Fruit fly (Drosophila melanogaster) whole organism, embryonic: Measurements from ENCODE around the gene CG3635.
A peak's percentile ranks its signal among the peaks of the same experiment; 100 is the strongest.

Experiments
- CG10274 ChIP-seq: fragments of 200-800 bp; sonication (Bioruptor generic); optimal IDR thresholded peaks from 3 replicates; lab custom pipeline; 2017; ENCODE audit warnings: missing biosample characterization, mild to moderate bottlenecking, missing genetic modification characterization
- CG10321 ChIP-seq: fragments of 200-800 bp; sonication (Bioruptor generic); IDR thresholded peaks from 2 replicates; pipeline ENCODE4 v1.3.6; 2022; ENCODE audit warnings: missing biosample characterization, missing genetic modification characterization
- CG10431 ChIP-seq: fragments of 200-800 bp; sonication (Bioruptor generic); optimal IDR thresholded peaks from 3 replicates; lab custom pipeline; 2018; ENCODE audit warnings: missing biosample characterization, mild to moderate bottlenecking, missing genetic modification characterization
- CG11560 ChIP-seq: fragments of 200-800 bp; sonication (Bioruptor generic); IDR thresholded peaks from 3 replicates; pipeline ENCODE4 v1.3.6; 2022; ENCODE audit warnings: missing biosample characterization, missing genetic modification characterization
- CG12391 ChIP-seq: fragments of 200-800 bp; sonication (Bioruptor generic); optimal IDR thresholded peaks from 3 replicates; lab custom pipeline; 2018; ENCODE audit warnings: missing biosample characterization, mild to moderate bottlenecking, missing genetic modification characterization, moderate library complexity
- CG14965 ChIP-seq: fragments of 200-800 bp; sonication (Bioruptor generic); optimal IDR thresholded peaks from 2 replicates; lab custom pipeline; 2016; ENCODE audit warnings: missing biosample characterization, missing genetic modification characterization, borderline replicate concordance
- CG15514 ChIP-seq: fragments of 200-800 bp; sonication (Bioruptor generic); optimal IDR thresholded peaks from 3 replicates; lab custom pipeline; 2017; ENCODE audit warnings: missing biosample characterization, missing genetic modification characterization, mild to moderate bottlenecking, moderate library complexity, missing genetic modification reagents
- CG17802 ChIP-seq: fragments of 200-800 bp; sonication (Bioruptor generic); optimal IDR thresholded peaks from 2 replicates; lab custom pipeline; 2018; ENCODE audit warnings: missing biosample characterization, mild to moderate bottlenecking, missing genetic modification characterization, moderate library complexity
- CG17912 ChIP-seq: fragments of 200-800 bp; sonication (Bioruptor generic); optimal IDR thresholded peaks from 2 replicates; lab custom pipeline; 2018; ENCODE audit warnings: missing biosample characterization, mild to moderate bottlenecking, missing genetic modification characterization
- CG1832 ChIP-seq: fragments of 200-800 bp; sonication (Bioruptor generic); optimal IDR thresholded peaks from 2 replicates; lab custom pipeline; 2017; ENCODE audit warnings: missing biosample characterization, mild to moderate bottlenecking, missing genetic modification characterization, inconsistent platforms
- CG18764 ChIP-seq: fragments of 200-800 bp; sonication (Bioruptor generic); optimal IDR thresholded peaks from 3 replicates; lab custom pipeline; 2016; ENCODE audit warnings: missing biosample characterization, missing genetic modification characterization
- CG31441 ChIP-seq: fragments of 200-800 bp; sonication (Bioruptor generic); IDR thresholded peaks from 2 replicates; pipeline ENCODE4 v1.3.6; 2022; ENCODE audit warnings: missing biosample characterization, missing genetic modification characterization
- CG34376 ChIP-seq: fragments of 200-800 bp; sonication (Bioruptor generic); optimal IDR thresholded peaks from 2 replicates; lab custom pipeline; 2018; ENCODE audit warnings: missing biosample characterization, mild to moderate bottlenecking, missing genetic modification characterization
- CG3847 ChIP-seq: fragments of 200-800 bp; sonication (Bioruptor generic); IDR thresholded peaks from 2 replicates; pipeline ENCODE4 v1.3.6; 2022; ENCODE audit warnings: missing biosample characterization, missing genetic modification characterization
- CG7556 ChIP-seq: fragments of 200-800 bp; sonication (Bioruptor generic); optimal IDR thresholded peaks from 2 replicates; lab custom pipeline; 2017; ENCODE audit warnings: missing biosample characterization, mild to moderate bottlenecking, missing genetic modification characterization
- CG7745 ChIP-seq: fragments of 200-800 bp; sonication (Bioruptor generic); optimal IDR thresholded peaks from 2 replicates; lab custom pipeline; 2018; ENCODE audit warnings: missing biosample characterization, mild to moderate bottlenecking, missing genetic modification characterization, moderate library complexity
- CG7839 ChIP-seq: fragments of 200-800 bp; sonication (Bioruptor generic); optimal IDR thresholded peaks from 3 replicates; lab custom pipeline; 2018; ENCODE audit warnings: missing biosample characterization, mild to moderate bottlenecking, missing genetic modification characterization, moderate library complexity
- CG8944 ChIP-seq: fragments of 200-800 bp; sonication (Bioruptor generic); optimal IDR thresholded peaks from 3 replicates; lab custom pipeline; 2016; ENCODE audit warnings: missing biosample characterization, missing genetic modification characterization
- D ChIP-seq, 2 experiments: fragments of 200-800 bp in 1 of 2; fragments of >200 bp in 1 of 2; sonication (Bioruptor generic) in 1 of 2; optimal IDR thresholded peaks; 2 replicates in 1 of 2; 3 replicates in 1 of 2; lab custom pipeline; 2017; ENCODE audit warnings: mild to moderate bottlenecking in 1 of 2, missing biosample characterization in 1 of 2, missing genetic modification characterization in 1 of 2, missing genetic modification reagents in 1 of 2
- Dfd ChIP-seq, 2 experiments: fragments of >200 bp; optimal IDR thresholded peaks; 2 replicates each; lab custom pipeline; 2017; ENCODE audit warnings: missing biosample characterization in 2 of 2, missing genetic modification characterization in 2 of 2
- E2f1 ChIP-seq: fragments of 200-800 bp; sonication (Bioruptor generic); IDR thresholded peaks from 2 replicates; pipeline ENCODE4 v1.3.6; 2022; ENCODE audit warnings: missing biosample characterization, missing genetic modification characterization
- ERR ChIP-seq: fragments of 200-800 bp; sonication (Bioruptor generic); optimal IDR thresholded peaks from 2 replicates; lab custom pipeline; 2016; ENCODE audit warnings: missing biosample characterization, missing genetic modification characterization
- HLH3B ChIP-seq: fragments of 200-800 bp; sonication (Bioruptor generic); IDR thresholded peaks from 2 replicates; pipeline ENCODE4 v1.3.6; 2022; ENCODE audit warnings: missing biosample characterization, missing genetic modification characterization
- HLH4C ChIP-seq: fragments of 200-800 bp; sonication (Bioruptor generic); IDR thresholded peaks from 3 replicates; pipeline ENCODE4 v1.3.6; 2022; ENCODE audit warnings: missing biosample characterization, missing genetic modification characterization; ENCODE audit not compliant: partially characterized antibody
- Hey ChIP-seq: fragments of 200-800 bp; sonication (Bioruptor generic); optimal IDR thresholded peaks from 3 replicates; lab custom pipeline; 2018; ENCODE audit warnings: missing biosample characterization, mild to moderate bottlenecking, missing genetic modification characterization
- Lim3 ChIP-seq: fragments of 200-800 bp; sonication (Bioruptor generic); IDR thresholded peaks from 2 replicates; pipeline ENCODE4 v1.3.6; 2022; ENCODE audit warnings: missing biosample characterization, missing genetic modification characterization
- MESR4 ChIP-seq: fragments of 200-800 bp; sonication (Bioruptor generic); optimal IDR thresholded peaks from 2 replicates; lab custom pipeline; 2018; ENCODE audit warnings: missing biosample characterization, mild to moderate bottlenecking, missing genetic modification characterization, moderate library complexity
- Nf-YA ChIP-seq: fragments of 200-800 bp; sonication (Bioruptor generic); IDR thresholded peaks from 2 replicates; pipeline ENCODE4 v1.3.6; 2022; ENCODE audit warnings: missing biosample characterization, missing genetic modification characterization
- Ravus ChIP-seq: fragments of 200-800 bp; sonication (Bioruptor generic); IDR thresholded peaks from 2 replicates; pipeline ENCODE4 v1.3.6; 2022; ENCODE audit warnings: missing biosample characterization, missing genetic modification characterization
- ap ChIP-seq: fragments of 200-800 bp; sonication (Bioruptor generic); IDR thresholded peaks from 2 replicates; pipeline ENCODE4 v1.3.6; 2022; ENCODE audit warnings: missing biosample characterization, missing genetic modification characterization
- chn ChIP-seq: fragments of 200-800 bp; sonication (Bioruptor generic); optimal IDR thresholded peaks from 2 replicates; lab custom pipeline; 2016; ENCODE audit warnings: missing biosample characterization, missing genetic modification characterization
- danr ChIP-seq: fragments of 200-800 bp; sonication (Bioruptor generic); IDR thresholded peaks from 2 replicates; pipeline ENCODE4 v1.3.6; 2022; ENCODE audit warnings: missing biosample characterization, missing genetic modification characterization
- dm ChIP-seq: fragments of 200-800 bp; sonication (Bioruptor generic); optimal IDR thresholded peaks from 3 replicates; lab custom pipeline; 2016; ENCODE audit warnings: missing biosample characterization, missing genetic modification characterization
- esg ChIP-seq: fragments of 200-800 bp; sonication (Bioruptor generic); conservative IDR thresholded peaks from 2 replicates; pipeline ENCODE4 v1.3.6; 2022; ENCODE audit warnings: missing biosample characterization, missing genetic modification characterization
- grn ChIP-seq: fragments of 200-800 bp; sonication (Bioruptor generic); optimal IDR thresholded peaks from 3 replicates; lab custom pipeline; 2017; ENCODE audit warnings: missing biosample characterization, missing genetic modification characterization
- gro ChIP-seq: fragments of 200-800 bp; sonication (Bioruptor generic); optimal IDR thresholded peaks from 2 replicates; lab custom pipeline; 2016; ENCODE audit warnings: missing biosample characterization, missing genetic modification characterization
- her ChIP-seq: fragments of 200-800 bp; sonication (Bioruptor generic); optimal IDR thresholded peaks from 2 replicates; lab custom pipeline; 2016; ENCODE audit warnings: missing biosample characterization, missing genetic modification characterization
- kni ChIP-seq: fragments of 200-800 bp; sonication (Bioruptor generic); optimal IDR thresholded peaks from 3 replicates; lab custom pipeline; 2017; ENCODE audit warnings: mild to moderate bottlenecking, missing biosample characterization, missing genetic modification reagents, missing genetic modification characterization
- luna ChIP-seq: fragments of 200-800 bp; sonication (Bioruptor generic); optimal IDR thresholded peaks from 2 replicates; lab custom pipeline; 2016; ENCODE audit warnings: missing biosample characterization, missing genetic modification characterization
- mld ChIP-seq: fragments of 200-800 bp; sonication (Bioruptor generic); IDR thresholded peaks from 3 replicates; pipeline ENCODE4 v1.3.6; 2022; ENCODE audit warnings: missing biosample characterization, missing genetic modification characterization; ENCODE audit not compliant: partially characterized antibody
- oc ChIP-seq: fragments of 200-800 bp; sonication (Bioruptor generic); optimal IDR thresholded peaks from 2 replicates; lab custom pipeline; 2018; ENCODE audit warnings: missing biosample characterization, mild to moderate bottlenecking, missing genetic modification characterization, moderate library complexity
- org-1 ChIP-seq: fragments of 200-800 bp; sonication (Bioruptor generic); optimal IDR thresholded peaks from 2 replicates; lab custom pipeline; 2017; ENCODE audit warnings: missing biosample characterization, missing genetic modification characterization
- rib ChIP-seq: fragments of 200-800 bp; sonication (Bioruptor generic); IDR thresholded peaks from 2 replicates; pipeline ENCODE4 v1.3.6; 2022; ENCODE audit warnings: missing biosample characterization, missing genetic modification characterization
- run ChIP-seq: fragments of 200-800 bp; sonication (Bioruptor generic); optimal IDR thresholded peaks from 3 replicates; lab custom pipeline; 2018; ENCODE audit warnings: missing biosample characterization, mild to moderate bottlenecking, missing genetic modification characterization
- sc ChIP-seq, 3 experiments: fragments of >200 bp in 2 of 3; fragments of 200-800 bp in 1 of 3; sonication (Bioruptor generic) in 1 of 3; optimal IDR thresholded peaks; 2 replicates in 2 of 3; 3 replicates in 1 of 3; lab custom pipeline; 2017; ENCODE audit warnings: mild to moderate bottlenecking in 1 of 3, missing biosample characterization in 1 of 3, missing genetic modification characterization in 1 of 3, missing genetic modification reagents in 1 of 3
- sd ChIP-seq: fragments of 200-800 bp; sonication (Bioruptor generic); optimal IDR thresholded peaks from 3 replicates; lab custom pipeline; 2018; ENCODE audit warnings: missing biosample characterization, mild to moderate bottlenecking, missing genetic modification characterization, moderate library complexity
- sr ChIP-seq: fragments of 200-800 bp; sonication (Bioruptor generic); IDR thresholded peaks from 3 replicates; pipeline ENCODE4 v1.3.6; 2022; ENCODE audit warnings: missing biosample characterization, missing genetic modification characterization
- wek ChIP-seq: fragments of 200-800 bp; sonication (Bioruptor generic); optimal IDR thresholded peaks from 3 replicates; lab custom pipeline; 2018; ENCODE audit warnings: missing biosample characterization, mild to moderate bottlenecking, missing genetic modification characterization, moderate library complexity
- zen2 ChIP-seq: fragments of 200-800 bp; sonication (Bioruptor generic); IDR thresholded peaks from 3 replicates; pipeline ENCODE4 v1.3.6; 2022; ENCODE audit warnings: missing biosample characterization, missing genetic modification characterization; ENCODE audit not compliant: partially characterized antibody

CG3635 gene

dm6 chr2L:22129581-22130300, 45.5 kb upstream of the CG3635 start, which contains the start of gene CycK (continued):
- no peak for TF ChIP-seq CG34376 (GFP tag; lab: Kevin White, UChicago)
- TF ChIP-seq sr (GFP tag; lab: Robert Waterston, UW), result no peak
- TF ChIP-seq CG15514 (GFP tag; lab: Kevin White, UChicago), result peak; percentile 32
- no peak for TF ChIP-seq CG7745 (tag; lab: Kevin White, UChicago)
- TF ChIP-seq oc (tag; lab: Kevin White, UChicago), result no peak
- TF ChIP-seq Lim3, result no peak
- no peak for TF ChIP-seq CG18764 (GFP tag; lab: Kevin White, UChicago)
- no peak for TF ChIP-seq luna (GFP tag; lab: Kevin White, UChicago)
- no peak for TF ChIP-seq CG11560 (tag; lab: Robert Waterston, UW)
- 0 out of 3 replicates have a peak, but pooled peaks have one; percentile 14 for TF ChIP-seq HLH4C (GFP tag; lab: Robert Waterston, UW)
- TF ChIP-seq ERR (GFP tag; lab: Kevin White, UChicago), result no peak
- TF ChIP-seq CG8944 (GFP tag; lab: Kevin White, UChicago), result no peak
- no peak for TF ChIP-seq CG7556 (GFP tag; lab: Kevin White, UChicago)
- no peak for TF ChIP-seq HLH3B (GFP tag; lab: Robert Waterston, UW)
- TF ChIP-seq Dfd (GFP tag; optimal IDR thresholded peaks at IDR 0.05; lab: Kevin White, UChicago), result peak in 1 of 2 experiments; percentile 29
- TF ChIP-seq CG17802 (tag; lab: Kevin White, UChicago), result peak; percentile 98
- TF ChIP-seq chn, result no peak
- no peak for TF ChIP-seq org-1
- TF ChIP-seq ap, result no peak
- TF ChIP-seq Hey (tag; lab: Kevin White, UChicago), result no peak
- peak; percentile 88 for TF ChIP-seq dm (GFP tag; lab: Kevin White, UChicago)
- peak; percentile 51 for TF ChIP-seq wek (GFP tag; lab: Kevin White, UChicago)
- TF ChIP-seq CG1832 (GFP tag; lab: Kevin White, UChicago), result no peak
- no peak for TF ChIP-seq gro
- TF ChIP-seq Nf-YA (GFP tag; lab: Robert Waterston, UW), result no peak
- TF ChIP-seq sd (tag; lab: Kevin White, UChicago), result no peak
- TF ChIP-seq E2f1 (GFP tag; lab: Robert Waterston, UW), result no peak
- no peak for TF ChIP-seq CG3847 (GFP tag; lab: Robert Waterston, UW)
- no peak for TF ChIP-seq CG10274 (GFP tag; lab: Kevin White, UChicago)
- no peak for TF ChIP-seq D (optimal IDR thresholded peaks at IDR 0.05; lab: Kevin White, UChicago)
- TF ChIP-seq D (GFP tag; optimal IDR thresholded peaks at IDR 0.05; lab: Kevin White, UChicago), result no peak
- no peak for TF ChIP-seq her (GFP tag; lab: Kevin White, UChicago)
- no peak for TF ChIP-seq grn
- TF ChIP-seq MESR4 (GFP tag; lab: Kevin White, UChicago), result peak; percentile 81
- no peak for TF ChIP-seq Ravus (GFP tag; lab: Robert Waterston, UW)
- peak; percentile 10 for TF ChIP-seq CG12391 (tag; lab: Kevin White, UChicago)
- TF ChIP-seq CG14965 (GFP tag; lab: Kevin White, UChicago), result no peak
- TF ChIP-seq danr (GFP tag; lab: Robert Waterston, UW), result no peak
- TF ChIP-seq CG31441 (GFP tag; lab: Robert Waterston, UW), result no peak
- no peak for TF ChIP-seq CG17912
- no peak for TF ChIP-seq kni (GFP tag; lab: Kevin White, UChicago)
- no peak for TF ChIP-seq zen2
- no peak for TF ChIP-seq run (tag; lab: Kevin White, UChicago)
- no peak for TF ChIP-seq sc (optimal IDR thresholded peaks at IDR 0.05; lab: Kevin White, UChicago)
- TF ChIP-seq sc (GFP tag; optimal IDR thresholded peaks at IDR 0.05; lab: Kevin White, UChicago), result no peak
- no peak for TF ChIP-seq mld (GFP tag; lab: Robert Waterston, UW)
- no peak for TF ChIP-seq CG10321 (GFP tag; lab: Robert Waterston, UW)
- no peak for TF ChIP-seq rib (GFP tag; lab: Robert Waterston, UW)
- no peak for TF ChIP-seq esg (GFP tag; lab: Robert Waterston, UW)
- TF ChIP-seq CG7839, result peak; percentile 28
- no peak for TF ChIP-seq CG10431
